Fruit fly (Drosophila melanogaster): Measurements from ENCODE around the gene CG34112.
A peak's percentile ranks its signal among the peaks of the same experiment; 100 is the strongest.

dm6 chr3R:4403706-4404392 lies 9.8 kb upstream of the CG34112 start:
- TF ChIP-seq EcR (GFP tag; optimal IDR thresholded peaks at IDR 0.05): peak in 1 of 2 experiments; percentile 41
- TF ChIP-seq usp (GFP tag; optimal IDR thresholded peaks at IDR 0.05): no peak
- no peak for TF ChIP-seq Dll (optimal IDR thresholded peaks at IDR 0.05)
- TF ChIP-seq psq (optimal IDR thresholded peaks at IDR 0.05): no peak
- no peak for TF ChIP-seq CG8478 (optimal IDR thresholded peaks at IDR 0.05)
- no peak for TF ChIP-seq pan (optimal IDR thresholded peaks at IDR 0.05)
